Fruit fly (Drosophila melanogaster) whole organism, wandering third instar larva: ENCODE data around the gene CG2321.

Source experiments
- Abd-B ChIP-seq: fragments of >200 bp; optimal IDR thresholded peaks from 2 replicates; lab custom pipeline; 2017; ENCODE audit warnings: missing biosample characterization, missing genetic modification characterization
- N ChIP-seq: fragments of >200 bp; optimal IDR thresholded peaks from 2 replicates; lab custom pipeline; 2018; ENCODE audit warnings: missing biosample characterization, missing external identifiers, missing genetic modification characterization
- ey ChIP-seq: fragments of 200-800 bp; sonication (Bioruptor generic); optimal IDR thresholded peaks from 2 replicates; lab custom pipeline; 2016; ENCODE audit warnings: missing biosample characterization, missing genetic modification characterization
- psq ChIP-seq: fragments of 200-800 bp; sonication (Bioruptor generic); optimal IDR thresholded peaks from 3 replicates; lab custom pipeline; 2017; ENCODE audit warnings: missing biosample characterization, mild to moderate bottlenecking, missing genetic modification characterization, moderate library complexity
- usp ChIP-seq: fragments of >200 bp; optimal IDR thresholded peaks from 2 replicates; lab custom pipeline; 2017; ENCODE audit warnings: missing biosample characterization, missing genetic modification characterization

- peak; percentile 0 for TF ChIP-seq psq (GFP tag; lab: Kevin White, UChicago)
- TF ChIP-seq usp (GFP tag; lab: Kevin White, UChicago) = no peak
- TF ChIP-seq N (GFP tag; lab: Kevin White, UChicago) = no peak
- TF ChIP-seq Abd-B (GFP tag; lab: Kevin White, UChicago) = no peak
- peak; percentile 5 for TF ChIP-seq ey
Measured at dm6 chr3R:29522164-29522563, 33.1 kb upstream of the CG2321 start.
